Worm (Caenorhabditis elegans): ENCODE results near the gene best-16.

best-16 gene

ce11 chrIV:7154356-7154755 lies 41.3 kb downstream of the best-16 start, which contains the start of gene C34D4.2:
C34D4.2 (plus strand) TSS chrIV:7154656.
- TF ChIP-seq nhr-120 (GFP tag; IDR thresholded peaks at IDR 0.05): no peak
- no peak for TF ChIP-seq tbp1 (GFP tag; optimal IDR thresholded peaks at IDR 0.05)

- TF ChIP-seq ekl-4 (GFP tag; IDR thresholded peaks at IDR 0.05) (no peak), K12H6.12 (tag; optimal IDR thresholded peaks at IDR 0.05) (no peak), F10E7.11 (tag; optimal IDR thresholded peaks at IDR 0.05) (no peak), dpl-1 (GFP tag; optimal IDR thresholded peaks at IDR 0.05) (no peak), B0261.1 (tag; optimal IDR thresholded peaks at IDR 0.05) (no peak), ama-1 (optimal IDR thresholded peaks at IDR 0.05) (no peak), ama-1 (GFP tag; optimal IDR thresholded peaks at IDR 0.05) (no peak), Y67H2A.10 (GFP tag; conservative IDR thresholded peaks at IDR 0.05) (no peak), attf-5 (GFP tag; optimal IDR thresholded peaks at IDR 0.05) (no peak), pha-4 (tag; optimal IDR thresholded peaks at IDR 0.05) (no peak), rpc-1 (optimal IDR thresholded peaks at IDR 0.05) (no peak), rpc-1 (tag; optimal IDR thresholded peaks at IDR 0.05) (no peak), madf-8 (GFP tag; conservative IDR thresholded peaks at IDR 0.05) (no peak), snpc-4 (GFP tag; optimal IDR thresholded peaks at IDR 0.05) (no peak), snpc-4 (tag; optimal IDR thresholded peaks at IDR 0.05) (no peak)
These were observed 42.3 kb downstream of the best-16 start, which contains the start of gene C34D4.3 for ce11 chrIV:7153362-7153761. C34D4.3 (plus strand) TSS chrIV:7153662.

ce11 chrIV:7152409-7152808 lies 43.2 kb downstream of the best-16 start, which contains the start of gene col-113:
col-113 (minus strand) TSS chrIV:7152509.
- no peak for TF ChIP-seq ceh-58 (GFP tag; IDR thresholded peaks at IDR 0.05)
- TF ChIP-seq rpc-1 (optimal IDR thresholded peaks at IDR 0.05): no peak
- TF ChIP-seq rpc-1 (tag; optimal IDR thresholded peaks at IDR 0.05): no peak
- TF ChIP-seq Y53G8AR.9 (GFP tag; conservative IDR thresholded peaks at IDR 0.05): no peak
- no peak for TF ChIP-seq ztf-22 (GFP tag; optimal IDR thresholded peaks at IDR 0.05)
- no peak for TF ChIP-seq attf-5 (GFP tag; optimal IDR thresholded peaks at IDR 0.05)
- no peak for TF ChIP-seq cebp-2 (GFP tag; IDR thresholded peaks at IDR 0.05)
- no peak for TF ChIP-seq athp-1 (tag; optimal IDR thresholded peaks at IDR 0.05)

- TF ChIP-seq hsf-1 (GFP tag; IDR thresholded peaks at IDR 0.05) (0 out of 2 replicates have a peak, but pooled peaks have one; percentile 55), ceh-79 (tag; optimal IDR thresholded peaks at IDR 0.05) (no peak), mcd-1 (GFP tag; IDR thresholded peaks at IDR 0.05) (0 out of 2 replicates have a peak, but pooled peaks have one; percentile 9), efl-1 (GFP tag; optimal IDR thresholded peaks at IDR 0.05) (peak; percentile 58), D2030.7 (GFP tag; IDR thresholded peaks at IDR 0.05) (peak; percentile 14; the same call in 1 of the 2 replicates), T07F8.4 (tag; optimal IDR thresholded peaks at IDR 0.05) (no peak), Y79H2A.3 (GFP tag; conservative IDR thresholded peaks at IDR 0.05) (no peak), F33H1.4 (GFP tag; IDR thresholded peaks at IDR 0.05) (peak; percentile 36; the same call in 1 of the 2 replicates), madf-6 (GFP tag; IDR thresholded peaks at IDR 0.05) (peak; percentile 43; the same call in 1 of the 2 replicates), K12H6.12 (tag; optimal IDR thresholded peaks at IDR 0.05) (peak; percentile 54), Y53F4B.3 (GFP tag; IDR thresholded peaks at IDR 0.05) (no peak), aptf-2 (GFP tag; conservative IDR thresholded peaks at IDR 0.05) (peak; percentile 93), lin-54 (GFP tag; optimal IDR thresholded peaks at IDR 0.05) (peak; percentile 27), ceh-91 (GFP tag; IDR thresholded peaks at IDR 0.05) (peak; percentile 52), dox-1 (GFP tag; IDR thresholded peaks at IDR 0.05) (peak; percentile 43; the same call in 1 of the 2 replicates), pbrm-1 (GFP tag; IDR thresholded peaks at IDR 0.05) (0 out of 2 replicates have a peak, but pooled peaks have one; percentile 21), lsl-1 (GFP tag; optimal IDR thresholded peaks at IDR 0.05) (peak; percentile 73), fkh-3 (tag; optimal IDR thresholded peaks at IDR 0.05) (no peak), ceh-58 (GFP tag; IDR thresholded peaks at IDR 0.05) (no peak), cebp-1 (GFP tag; IDR thresholded peaks at IDR 0.05) (peak; percentile 60; the same call in 1 of the 2 replicates), cebp-1 (tag; optimal IDR thresholded peaks at IDR 0.05) (peak; percentile 94), lir-1 (GFP tag; conservative IDR thresholded peaks at IDR 0.05) (no peak), hmg-1.2 (GFP tag; IDR thresholded peaks at IDR 0.05) (peak; percentile 14; the same call in 1 of the 2 replicates), attf-6 (GFP tag; IDR thresholded peaks at IDR 0.05) (no peak), dpl-1 (GFP tag; optimal IDR thresholded peaks at IDR 0.05) (peak; percentile 21), snpc-4 (GFP tag; optimal IDR thresholded peaks at IDR 0.05) (no peak), snpc-4 (tag; optimal IDR thresholded peaks at IDR 0.05) (peak in 2 of 4 experiments; percentile 42 to 54)
These were observed 46.5 kb downstream of the best-16 start, which contains the start of gene C34D4.4 for ce11 chrIV:7149020-7149601. C34D4.4 (plus strand) TSS chrIV:7149361.

All from whole organism, young adult.